Worm (Caenorhabditis elegans): ENCODE data around the gene srx-14.

The srx-14 gene

DNA sequence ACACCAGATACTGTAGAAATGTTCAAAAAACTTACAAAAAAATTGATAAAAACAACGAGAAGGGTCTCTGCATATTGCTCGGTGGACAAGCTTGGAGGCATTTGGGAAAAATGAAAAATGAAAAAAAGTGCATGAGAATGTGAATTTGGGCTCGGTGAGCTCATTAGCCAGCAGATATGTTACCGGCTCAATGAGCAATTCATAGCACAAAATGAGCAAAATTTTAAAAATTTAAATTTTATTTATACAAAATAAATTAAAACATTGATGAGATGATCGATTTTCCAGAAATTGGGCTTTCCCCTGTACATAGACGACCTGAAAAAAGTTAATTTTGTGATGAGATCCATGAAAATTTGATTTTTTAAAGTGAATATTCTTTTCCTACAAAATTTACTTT, at the start of gene srx-14:
TSS of gene srx-14 (minus strand) at position 101 of the 400 bp plus-strand sequence.
- TF ChIP-seq dao-5 (tag; optimal IDR thresholded peaks at IDR 0.05): no peak
- TF ChIP-seq W03F9.2 (tag; optimal IDR thresholded peaks at IDR 0.05): no peak
- no peak for TF ChIP-seq him-1 (tag; optimal IDR thresholded peaks at IDR 0.05)

DNA sequence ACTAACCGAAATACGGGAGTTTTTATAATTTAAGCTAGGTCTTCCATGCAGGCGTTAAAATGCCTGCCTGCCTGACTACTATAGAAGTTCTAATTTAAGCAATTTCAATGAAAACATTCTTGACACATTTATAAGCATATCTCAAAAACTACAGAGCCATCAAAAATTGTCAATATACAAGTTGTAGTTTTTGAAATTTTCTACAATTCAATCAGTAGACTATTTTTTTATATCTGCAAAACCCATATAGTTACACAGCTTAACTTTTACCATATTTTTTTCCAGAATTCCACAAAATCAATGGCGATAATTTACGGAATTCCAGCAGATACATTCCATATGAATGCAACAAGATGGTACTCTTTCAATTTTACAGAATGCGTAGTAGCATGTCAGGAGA, 49.6 kb upstream of the srx-14 start, which contains the start of gene C50A2.7:
TSS of gene C50A2.7 (plus strand) at position 301 of the 400 bp plus-strand sequence.
- TF ChIP-seq dao-5 (tag; optimal IDR thresholded peaks at IDR 0.05) (no peak), W03F9.2 (tag; optimal IDR thresholded peaks at IDR 0.05) (no peak), him-1 (tag; optimal IDR thresholded peaks at IDR 0.05) (no peak)

DNA sequence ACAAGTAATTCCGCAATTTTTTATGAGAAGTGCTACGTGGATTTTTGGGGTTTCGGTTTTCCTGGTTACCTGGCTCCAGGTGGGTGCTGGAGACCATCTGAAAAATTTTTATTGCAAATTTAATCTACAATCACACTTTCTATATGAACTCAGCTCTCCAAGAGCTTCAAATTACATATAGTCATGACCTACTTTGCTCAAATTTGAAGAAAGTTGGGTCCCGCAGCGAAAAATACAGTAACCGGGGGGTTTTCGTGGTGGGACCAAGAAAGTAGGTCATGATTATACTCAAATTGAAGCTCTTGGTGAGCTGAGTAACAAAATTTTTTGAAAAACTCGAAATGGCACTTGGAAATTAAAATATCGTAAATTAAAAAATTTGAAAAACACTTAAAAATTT, 46.8 kb upstream of the srx-14 start, which contains the start of gene ets-8:
TSS of gene ets-8 (minus strand) at position 101 of the 400 bp plus-strand sequence.
- no peak for TF ChIP-seq dao-5 (tag; optimal IDR thresholded peaks at IDR 0.05)
- no peak for TF ChIP-seq W03F9.2 (tag; optimal IDR thresholded peaks at IDR 0.05)
- TF ChIP-seq him-1 (tag; optimal IDR thresholded peaks at IDR 0.05): no peak

DNA sequence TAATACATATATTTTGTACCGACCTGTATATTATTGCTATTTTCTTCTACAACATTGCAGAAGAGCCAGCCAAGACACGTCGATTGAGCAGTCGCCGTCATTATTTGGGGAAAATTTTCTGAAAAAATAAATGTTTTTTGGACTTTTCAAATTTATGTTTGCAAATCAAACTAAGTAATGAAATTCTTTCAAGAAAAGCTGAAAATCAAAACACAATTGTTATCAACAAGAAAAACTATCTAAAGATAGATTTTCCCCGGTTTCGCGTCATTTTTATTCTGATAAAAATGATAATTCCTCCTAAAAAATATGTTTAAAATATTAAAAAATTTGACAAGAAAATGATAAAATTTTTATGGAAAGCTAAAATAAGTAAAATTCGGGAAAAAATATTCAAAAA, 44.4 kb upstream of the srx-14 start, which contains the start of gene C50A2.3:
TSS of gene C50A2.3 (minus strand) at position 101 of the 400 bp plus-strand sequence.
- no peak for TF ChIP-seq dao-5 (tag; optimal IDR thresholded peaks at IDR 0.05)
- TF ChIP-seq him-1 (tag; optimal IDR thresholded peaks at IDR 0.05): no peak
- TF ChIP-seq W03F9.2 (tag; optimal IDR thresholded peaks at IDR 0.05): no peak

DNA sequence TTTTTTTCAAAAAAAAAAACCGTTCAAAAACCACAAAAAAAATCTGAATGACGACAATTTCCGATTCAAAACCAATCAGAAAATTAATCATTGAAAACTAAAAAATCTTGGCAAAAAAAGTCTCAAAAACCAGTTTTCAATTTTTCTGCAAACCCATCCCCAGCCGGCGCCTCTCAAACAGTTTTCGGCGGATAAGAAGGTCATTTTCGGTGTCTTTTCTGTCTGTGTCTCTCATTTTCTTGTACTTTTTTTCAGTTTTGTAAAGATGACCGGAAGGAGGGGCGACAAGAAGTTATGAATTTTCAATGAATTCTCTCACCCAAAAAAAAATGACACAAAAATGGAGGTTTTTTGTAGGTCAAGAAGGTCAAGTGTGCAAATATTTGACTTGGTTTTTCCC, 41.7 kb upstream of the srx-14 start:
- no peak for TF ChIP-seq dao-5 (tag; optimal IDR thresholded peaks at IDR 0.05)
- TF ChIP-seq him-1 (tag; optimal IDR thresholded peaks at IDR 0.05): no peak
- TF ChIP-seq W03F9.2 (tag; optimal IDR thresholded peaks at IDR 0.05): no peak

DNA sequence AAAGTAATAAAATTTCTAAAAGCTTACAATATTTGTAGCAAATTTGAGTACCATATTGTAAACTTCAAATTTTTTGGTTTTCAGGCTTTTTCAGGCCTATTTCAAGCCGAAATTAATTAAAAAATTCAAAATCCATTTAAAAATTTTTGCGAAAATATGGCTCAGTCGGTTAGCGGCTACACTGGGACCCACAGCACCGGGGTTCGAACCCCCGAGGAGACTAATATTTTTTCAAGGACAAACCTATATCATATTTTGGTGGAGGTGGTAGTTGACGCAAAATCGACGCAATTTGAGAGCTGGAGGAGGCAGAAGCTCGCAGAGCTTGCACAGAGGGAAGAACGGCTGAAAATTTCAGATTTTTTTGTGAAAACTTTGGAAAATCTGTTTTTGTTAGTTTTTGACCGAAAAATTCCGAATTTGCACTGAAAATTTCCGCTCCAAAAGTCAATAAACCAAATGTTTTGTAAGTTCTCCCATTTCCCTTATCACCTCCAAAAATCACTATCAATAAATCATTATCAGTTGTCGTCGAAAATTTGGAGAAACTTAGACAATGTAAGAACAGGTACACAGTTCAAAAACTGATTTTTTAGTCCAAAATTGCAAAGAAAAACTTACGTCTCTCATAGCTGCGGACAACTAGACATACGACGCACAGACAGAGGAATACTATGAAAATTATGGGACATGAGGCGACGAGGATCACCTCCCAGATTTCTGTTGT, 35.0 kb upstream of the srx-14 start:
- TF ChIP-seq dao-5 (tag; optimal IDR thresholded peaks at IDR 0.05) (no peak), W03F9.2 (tag; optimal IDR thresholded peaks at IDR 0.05) (no peak), him-1 (tag; optimal IDR thresholded peaks at IDR 0.05) (no peak)

DNA sequence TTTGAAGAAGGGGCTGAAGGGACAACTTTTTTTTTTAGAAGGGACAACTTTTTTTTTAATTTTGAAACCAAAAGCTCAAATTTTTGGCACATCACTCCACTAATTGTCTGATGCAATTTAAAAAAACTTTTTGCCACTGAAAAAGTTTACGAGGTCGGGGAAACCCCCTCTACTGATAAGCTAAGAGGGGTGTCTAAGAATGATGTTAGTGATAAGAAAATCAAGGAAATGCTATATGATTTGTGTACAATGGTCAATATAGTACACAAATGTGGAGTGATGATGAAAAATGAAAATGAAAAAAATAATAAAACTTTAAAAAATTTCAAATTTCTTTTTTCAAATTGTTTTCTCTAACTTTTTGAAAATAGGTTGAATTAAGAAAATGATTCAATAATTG, 34.1 kb upstream of the srx-14 start:
- TF ChIP-seq dao-5 (tag; optimal IDR thresholded peaks at IDR 0.05) (no peak), W03F9.2 (tag; optimal IDR thresholded peaks at IDR 0.05) (no peak), him-1 (tag; optimal IDR thresholded peaks at IDR 0.05) (no peak)

DNA sequence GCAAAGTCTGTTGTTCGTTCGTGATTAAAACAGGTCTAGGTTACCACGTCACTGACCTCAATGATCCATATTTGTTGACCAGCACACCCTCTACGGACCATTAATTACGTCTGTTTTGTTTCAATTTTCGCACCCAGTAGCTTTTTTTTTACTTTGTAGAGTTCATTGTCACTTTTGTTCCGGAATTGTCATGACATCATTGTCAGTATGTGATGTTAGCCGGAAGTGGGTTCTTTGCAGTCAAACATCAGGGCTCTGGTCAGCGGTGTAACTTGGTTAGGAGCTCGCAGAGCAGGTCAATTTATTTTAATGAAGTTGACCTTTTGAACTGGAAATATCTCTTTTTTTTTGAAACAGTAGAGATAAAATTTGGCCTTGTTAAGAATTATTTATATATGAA, 23.1 kb upstream of the srx-14 start, which contains the start of gene C44B12.6:
TSS of gene C44B12.6 (minus strand) at position 101 of the 400 bp plus-strand sequence.
- no peak for TF ChIP-seq him-1 (tag; optimal IDR thresholded peaks at IDR 0.05)
- no peak for TF ChIP-seq W03F9.2 (tag; optimal IDR thresholded peaks at IDR 0.05)
- no peak for TF ChIP-seq dao-5 (tag; optimal IDR thresholded peaks at IDR 0.05)

DNA sequence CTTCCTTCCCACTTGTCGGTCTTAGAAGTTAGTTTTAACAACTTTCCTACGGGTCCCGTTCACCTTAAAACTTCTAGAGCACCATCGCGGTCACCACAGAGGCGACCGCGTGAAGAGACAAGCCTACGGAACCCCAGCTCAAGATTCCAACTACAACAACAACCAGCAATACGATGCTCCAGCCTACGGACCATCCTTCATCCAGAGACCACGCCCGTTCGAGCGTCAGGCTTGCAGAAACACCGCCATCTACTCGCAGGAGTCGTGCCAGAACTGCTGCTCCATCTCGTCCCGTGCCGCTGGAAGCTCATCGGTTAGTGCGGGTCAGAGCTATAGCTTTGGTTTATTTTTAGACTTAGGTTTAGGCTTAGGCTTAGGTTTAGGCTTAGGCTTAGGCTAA, 14.3 kb upstream of the srx-14 start:
- no peak for TF ChIP-seq W03F9.2 (tag; optimal IDR thresholded peaks at IDR 0.05)
- no peak for TF ChIP-seq dao-5 (tag; optimal IDR thresholded peaks at IDR 0.05)
- no peak for TF ChIP-seq him-1 (tag; optimal IDR thresholded peaks at IDR 0.05)

DNA sequence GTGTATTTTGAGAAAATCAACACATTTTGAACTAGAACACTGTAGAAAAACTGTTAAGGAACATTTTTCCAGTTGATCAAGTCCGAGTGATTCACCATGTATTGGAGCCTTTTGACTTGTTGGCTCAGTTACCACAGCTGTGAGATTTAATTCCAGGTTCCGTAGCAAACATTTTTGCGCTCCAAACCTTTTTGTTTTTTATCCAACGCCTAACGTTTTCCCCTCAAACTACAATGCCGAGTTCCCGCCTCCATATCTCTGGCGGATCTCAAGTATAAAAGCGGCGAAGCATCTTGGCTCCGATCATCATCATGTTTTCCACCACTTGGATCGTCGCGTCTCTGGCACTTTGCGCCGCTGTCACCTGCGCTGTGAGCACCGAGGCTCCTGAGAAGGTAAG, 13.0 kb upstream of the srx-14 start, which contains the start of gene perm-2:
TSS of gene perm-2 (plus strand) at position 301 of the 400 bp plus-strand sequence.
- no peak for TF ChIP-seq dao-5 (tag; optimal IDR thresholded peaks at IDR 0.05)
- TF ChIP-seq W03F9.2 (tag; optimal IDR thresholded peaks at IDR 0.05): no peak
- no peak for TF ChIP-seq him-1 (tag; optimal IDR thresholded peaks at IDR 0.05)

DNA sequence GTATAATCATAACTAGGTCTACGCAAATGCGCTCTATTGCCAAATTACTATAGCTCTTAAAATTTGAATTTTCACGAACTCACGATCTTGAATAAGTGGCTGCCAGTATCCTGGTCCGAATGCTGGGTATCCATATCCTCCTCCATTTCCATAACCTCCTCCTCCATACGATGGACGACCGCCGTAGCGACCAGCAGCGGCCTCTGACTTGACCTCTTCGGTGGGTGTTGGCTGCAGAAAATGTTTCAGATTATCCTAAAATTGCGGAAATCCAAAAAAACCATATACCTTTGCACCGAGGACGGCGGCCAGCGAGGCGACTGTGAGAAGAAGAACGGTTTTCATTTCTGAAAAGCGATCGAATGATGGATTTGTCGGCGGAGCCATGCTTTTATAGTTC, 11.2 kb upstream of the srx-14 start, which contains the start of gene perm-4:
TSS of gene perm-4 (minus strand) at position 367 of the 400 bp plus-strand sequence.
- TF ChIP-seq him-1 (tag; optimal IDR thresholded peaks at IDR 0.05) (no peak), W03F9.2 (tag; optimal IDR thresholded peaks at IDR 0.05) (no peak), dao-5 (tag; optimal IDR thresholded peaks at IDR 0.05) (no peak)

DNA sequence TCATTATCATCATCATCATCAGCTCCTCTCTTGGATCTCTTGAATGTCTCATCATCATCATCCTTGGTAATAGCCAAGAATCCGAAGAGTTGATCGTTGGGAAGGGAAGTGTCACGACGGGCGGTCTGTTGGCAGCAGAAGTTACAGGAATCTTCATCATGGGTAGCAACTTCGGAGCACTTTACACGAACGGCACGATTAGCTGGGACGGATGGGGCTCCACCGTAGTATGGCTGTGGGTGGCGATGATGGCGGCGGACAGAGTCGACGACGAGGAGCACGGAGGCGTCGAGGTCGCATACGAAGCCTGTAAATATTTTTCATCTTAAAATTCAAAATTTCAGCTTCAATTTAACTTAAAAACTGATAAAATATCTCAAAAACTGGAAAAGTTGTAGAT, 9.8 kb upstream of the srx-14 start:
- no peak for TF ChIP-seq him-1 (tag; optimal IDR thresholded peaks at IDR 0.05)
- TF ChIP-seq W03F9.2 (tag; optimal IDR thresholded peaks at IDR 0.05): no peak
- no peak for TF ChIP-seq dao-5 (tag; optimal IDR thresholded peaks at IDR 0.05)

DNA sequence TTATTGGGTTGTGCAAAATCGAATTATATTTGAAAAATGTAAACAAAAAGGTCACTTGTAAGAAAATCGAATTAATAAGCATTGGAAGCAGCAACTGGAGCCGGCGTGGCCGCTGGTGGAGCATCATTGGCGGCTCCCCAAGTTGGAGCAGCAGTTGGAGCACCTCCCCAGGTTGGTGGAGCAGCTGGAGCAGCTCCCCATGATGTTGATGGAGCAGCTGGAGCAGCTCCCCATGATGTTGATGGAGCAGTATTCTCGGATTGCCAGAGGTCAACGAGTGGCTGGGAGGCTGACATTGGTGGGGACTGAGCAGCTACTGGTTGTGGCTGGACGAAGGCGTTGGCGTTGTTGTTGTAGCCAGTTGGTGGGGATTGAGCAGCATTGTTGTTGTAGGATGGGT, 8.0 kb upstream of the srx-14 start:
- no peak for TF ChIP-seq him-1 (tag; optimal IDR thresholded peaks at IDR 0.05)
- TF ChIP-seq dao-5 (tag; optimal IDR thresholded peaks at IDR 0.05): no peak
- TF ChIP-seq W03F9.2 (tag; optimal IDR thresholded peaks at IDR 0.05): no peak

DNA sequence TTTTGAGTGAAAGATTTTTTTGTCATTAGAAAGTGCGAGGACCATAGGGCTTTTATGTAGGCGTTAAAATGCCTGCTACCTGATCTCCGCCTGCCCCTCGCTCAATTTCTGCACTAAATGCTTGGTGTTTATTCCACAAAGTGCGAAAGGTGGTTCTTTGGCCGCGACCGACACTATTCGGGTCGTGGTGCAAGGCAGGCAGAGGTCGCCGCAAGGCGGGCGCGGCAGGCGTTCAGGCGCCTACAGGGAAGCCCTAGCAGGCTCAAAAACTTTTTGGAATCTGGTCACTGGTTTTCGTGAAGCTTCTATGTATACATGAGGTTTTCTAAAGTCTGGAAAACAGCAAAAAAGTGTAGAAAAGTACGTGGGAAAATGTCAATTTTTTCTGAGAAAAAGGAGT, 7.3 kb upstream of the srx-14 start:
- no peak for TF ChIP-seq him-1 (tag; optimal IDR thresholded peaks at IDR 0.05)
- no peak for TF ChIP-seq W03F9.2 (tag; optimal IDR thresholded peaks at IDR 0.05)
- no peak for TF ChIP-seq dao-5 (tag; optimal IDR thresholded peaks at IDR 0.05)

Measured in whole organism, L4/young adult.